Fruit fly (Drosophila melanogaster): ENCODE measurements around the gene CG46339.

Gene CG46339

DNA sequence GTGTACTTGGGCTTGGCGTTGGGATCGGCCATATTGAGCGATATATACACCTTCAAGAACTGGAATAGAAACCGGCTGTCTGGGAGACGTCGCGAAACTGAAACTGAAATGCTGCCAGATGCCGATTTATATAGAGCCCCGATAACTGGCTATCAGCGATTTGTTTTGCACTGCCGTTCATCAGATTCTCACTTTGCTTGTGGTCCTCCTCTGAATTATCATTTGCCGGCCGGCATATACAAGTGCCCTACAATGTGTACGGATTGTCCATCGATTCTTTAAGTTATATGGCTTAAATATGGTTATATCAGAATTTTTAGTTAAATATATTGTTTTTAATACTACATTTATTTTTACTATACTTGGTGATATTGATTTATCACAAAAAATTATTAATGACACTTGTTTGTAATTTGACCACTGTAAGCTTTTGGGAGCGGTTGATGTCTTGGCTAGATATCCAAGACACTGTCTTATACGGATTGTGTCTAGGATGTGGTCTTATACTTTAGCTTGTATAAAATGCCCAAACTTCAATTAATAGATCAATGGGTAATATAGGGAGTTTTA is 72.9 kb downstream of the CG46339 start, which contains the start of gene CG31075 (continued):
- peak; percentile 31; the same call in 1 of the 2 replicates for TF ChIP-seq klu (GFP tag; IDR thresholded peaks at IDR 0.05)
- peak; percentile 49 for TF ChIP-seq CoRest (tag; optimal IDR thresholded peaks at IDR 0.05)
- no peak for TF ChIP-seq Spps (tag; optimal IDR thresholded peaks at IDR 0.05)
- peak; percentile 81 for TF ChIP-seq corto (GFP tag; optimal IDR thresholded peaks at IDR 0.05)
- TF ChIP-seq CG12219 (GFP tag; optimal IDR thresholded peaks at IDR 0.05) = no peak
- no peak for TF ChIP-seq peb (GFP tag; IDR thresholded peaks at IDR 0.05)
- TF ChIP-seq CG18262 (tag; optimal IDR thresholded peaks at IDR 0.05) = no peak
- TF ChIP-seq CG8359 (GFP tag; optimal IDR thresholded peaks at IDR 0.05; ENCODE audit: borderline replicate concordance) = no peak
- peak; percentile 15 for TF ChIP-seq CG10979 (tag; optimal IDR thresholded peaks at IDR 0.05)
- no peak for TF ChIP-seq HLH4C (GFP tag; IDR thresholded peaks at IDR 0.05; ENCODE audit: partially characterized antibody)
- no peak for TF ChIP-seq cad (GFP tag; optimal IDR thresholded peaks at IDR 0.05)
- TF ChIP-seq ci (GFP tag; IDR thresholded peaks at IDR 0.05) = peak; percentile 61; the same call in 2 of the 3 replicates
- TF ChIP-seq ATbp (GFP tag; optimal IDR thresholded peaks at IDR 0.05) = no peak
- no peak for TF ChIP-seq ro (GFP tag; IDR thresholded peaks at IDR 0.05)
- peak; percentile 0 for TF ChIP-seq run (tag; optimal IDR thresholded peaks at IDR 0.05)
- no peak for TF ChIP-seq Dfd (GFP tag; optimal IDR thresholded peaks at IDR 0.05)
- peak; percentile 30 for TF ChIP-seq caup (GFP tag; optimal IDR thresholded peaks at IDR 0.05; ENCODE audit: severe bottlenecking)
- no peak for TF ChIP-seq fd102C (GFP tag; optimal IDR thresholded peaks at IDR 0.05)
- TF ChIP-seq D (optimal IDR thresholded peaks at IDR 0.05) = no peak
- no peak for TF ChIP-seq D (GFP tag; optimal IDR thresholded peaks at IDR 0.05)
- peak; percentile 47; the same call in 1 of the 3 replicates for TF ChIP-seq CG11695 (GFP tag; IDR thresholded peaks at IDR 0.05)
- peak; percentile 34 for TF ChIP-seq CG12104 (GFP tag; optimal IDR thresholded peaks at IDR 0.05)
- TF ChIP-seq ham (GFP tag; IDR thresholded peaks at IDR 0.05) = no peak
- TF ChIP-seq bab2 (GFP tag; optimal IDR thresholded peaks at IDR 0.05) = no peak
- no peak for TF ChIP-seq tup (GFP tag; optimal IDR thresholded peaks at IDR 0.05)
- TF ChIP-seq salm (tag; optimal IDR thresholded peaks at IDR 0.05) = no peak
- TF ChIP-seq sisA (GFP tag; IDR thresholded peaks at IDR 0.05) = no peak
- TF ChIP-seq cg (GFP tag; optimal IDR thresholded peaks at IDR 0.05) = no peak
- no peak for TF ChIP-seq CG7745 (tag; optimal IDR thresholded peaks at IDR 0.05)
- TF ChIP-seq br (optimal IDR thresholded peaks at IDR 0.05) = no peak
- no peak for TF ChIP-seq Tbp (GFP tag; optimal IDR thresholded peaks at IDR 0.05)
- no peak for TF ChIP-seq CG12744 (GFP tag; optimal IDR thresholded peaks at IDR 0.05)
- peak; percentile 50 for TF ChIP-seq lilli (GFP tag; optimal IDR thresholded peaks at IDR 0.05)
- no peak for TF ChIP-seq jumu (GFP tag; optimal IDR thresholded peaks at IDR 0.05)
- no peak for TF ChIP-seq tx (GFP tag; optimal IDR thresholded peaks at IDR 0.05)
- peak in 1 of 2 experiments; percentile 2 for TF ChIP-seq Pdp1 (GFP tag; optimal IDR thresholded peaks at IDR 0.05)
- peak; percentile 31 for TF ChIP-seq CG12071 (GFP tag; optimal IDR thresholded peaks at IDR 0.05)
- no peak for TF ChIP-seq CG8478 (optimal IDR thresholded peaks at IDR 0.05)
- no peak for TF ChIP-seq chn (GFP tag; optimal IDR thresholded peaks at IDR 0.05)
- TF ChIP-seq stwl (tag; optimal IDR thresholded peaks at IDR 0.05) = no peak
- no peak for TF ChIP-seq CG8281 (tag; optimal IDR thresholded peaks at IDR 0.05)
- no peak for TF ChIP-seq CrebB (tag; optimal IDR thresholded peaks at IDR 0.05)
- TF ChIP-seq CG5953 (GFP tag; IDR thresholded peaks at IDR 0.05) = peak; percentile 65; the same call in 1 of the 2 replicates
- no peak for TF ChIP-seq Dp (GFP tag; optimal IDR thresholded peaks at IDR 0.05)
- TF ChIP-seq Optix (GFP tag; IDR thresholded peaks at IDR 0.05) = no peak
- no peak for TF ChIP-seq CG2875 (GFP tag; optimal IDR thresholded peaks at IDR 0.05)
- no peak for TF ChIP-seq Trl (optimal IDR thresholded peaks at IDR 0.05)
- TF ChIP-seq Trl (GFP tag; optimal IDR thresholded peaks at IDR 0.05) = no peak
- TF ChIP-seq CG17829 (tag; optimal IDR thresholded peaks at IDR 0.05) = no peak
- TF ChIP-seq CG12236 (GFP tag; optimal IDR thresholded peaks at IDR 0.05) = no peak
- no peak for TF ChIP-seq crc (GFP tag; optimal IDR thresholded peaks at IDR 0.05)
- 0 out of 3 replicates have a peak, but pooled peaks have one; percentile 7 for TF ChIP-seq CG11093 (GFP tag; IDR thresholded peaks at IDR 0.05)
